Fruit fly (Drosophila melanogaster): Measurements from ENCODE around the gene CG11696.

CG11696 gene

DNA sequence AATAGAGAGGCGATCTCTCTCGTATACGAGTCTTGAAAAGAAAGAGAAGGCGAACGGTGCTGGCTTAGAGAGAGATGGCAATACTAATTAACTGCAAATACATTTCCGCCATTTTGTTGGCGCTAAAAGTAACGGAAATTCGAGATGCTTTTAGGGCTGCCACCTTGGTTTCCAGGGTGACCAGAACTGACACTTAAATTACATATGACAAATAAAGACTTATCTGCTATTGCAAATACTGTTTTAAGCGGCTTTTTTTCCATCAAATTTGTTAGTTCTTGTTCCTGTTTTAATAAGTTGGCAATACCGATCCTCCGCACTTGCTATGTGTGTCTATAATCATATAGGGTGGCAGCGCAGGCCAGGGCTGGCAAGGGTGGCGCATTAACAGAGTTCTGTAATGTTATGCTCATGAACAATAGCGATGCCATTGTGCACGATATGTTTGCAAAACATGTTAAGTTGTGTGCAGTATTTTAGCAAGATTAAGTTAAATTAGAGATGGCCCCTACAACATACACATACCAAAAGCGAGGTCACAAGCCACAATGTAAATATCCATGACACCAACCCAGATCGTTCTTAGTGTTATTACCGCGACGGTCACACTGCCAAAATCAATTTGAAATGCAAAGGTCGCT lies 6.8 kb downstream of the CG11696 start, which contains the start of gene nod (continued):
- TF ChIP-seq odd (GFP tag; optimal IDR thresholded peaks at IDR 0.05) (no peak), Drgx (GFP tag; IDR thresholded peaks at IDR 0.05) (0 out of 2 replicates have a peak, but pooled peaks have one; percentile 22), CG10654 (GFP tag; optimal IDR thresholded peaks at IDR 0.05) (peak; percentile 71), CG6254 (GFP tag; optimal IDR thresholded peaks at IDR 0.05) (no peak), al (GFP tag; IDR thresholded peaks at IDR 0.05) (peak; percentile 47; the same call in 1 of the 2 replicates), chm (GFP tag; IDR thresholded peaks at IDR 0.05) (no peak), kni (GFP tag; optimal IDR thresholded peaks at IDR 0.05) (peak; percentile 35), pzg (GFP tag; optimal IDR thresholded peaks at IDR 0.05) (peak; percentile 97), zen (tag; optimal IDR thresholded peaks at IDR 0.05) (peak; percentile 60)

DNA sequence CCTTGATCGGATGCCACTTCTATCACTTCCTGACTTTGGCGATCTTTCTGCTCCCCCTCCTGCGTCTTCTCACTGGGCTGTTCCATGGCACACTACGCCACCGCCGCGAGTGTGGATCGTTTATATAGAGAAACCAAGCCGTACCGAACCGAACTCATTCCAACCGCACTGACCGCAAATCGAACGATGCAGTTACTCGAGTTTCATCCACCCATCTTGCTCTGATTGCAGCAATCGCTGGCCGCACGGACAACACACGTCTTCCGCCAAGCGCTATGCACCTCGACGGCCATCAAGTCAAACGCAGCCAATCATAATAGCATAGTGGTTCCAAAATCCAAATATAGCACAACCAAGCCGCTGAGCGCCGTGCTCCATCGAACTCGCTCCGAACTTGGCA lies 10.5 kb downstream of the CG11696 start, which contains the start of gene pkm:
pkm (minus strand) TSS at position 101 of the 400 bp plus-strand sequence.
- TF ChIP-seq HmgD (GFP tag; optimal IDR thresholded peaks at IDR 0.05), result no peak
- peak; percentile 32 for TF ChIP-seq Med (GFP tag)

DNA sequence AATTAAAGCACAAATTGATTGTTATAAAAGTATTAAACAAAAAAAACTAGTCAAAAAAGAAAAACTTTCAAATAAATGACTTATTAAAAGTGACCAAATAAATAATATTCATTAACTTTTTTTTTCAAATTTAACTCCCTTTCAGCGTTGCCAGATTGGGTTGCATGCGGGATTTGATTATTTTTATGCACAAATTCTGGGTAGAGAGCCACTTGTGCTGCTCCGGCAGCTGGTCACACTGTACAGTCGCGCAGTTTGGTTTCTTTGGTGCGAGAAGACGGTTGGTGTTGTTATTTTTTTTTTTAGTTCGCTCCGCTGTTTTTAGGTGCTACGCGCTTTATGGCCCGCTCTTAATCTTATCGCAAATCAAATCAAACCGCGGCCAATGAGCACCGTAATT lies 26.1 kb downstream of the CG11696 start, which contains the start of gene rho-4:
rho-4 (plus strand) TSS at position 250 of the 400 bp plus-strand sequence.
- 0 out of 3 replicates have a peak, but pooled peaks have one; percentile 10 for TF ChIP-seq CG6791 (GFP tag; IDR thresholded peaks at IDR 0.05; ENCODE audit: partially characterized antibody)
- 0 out of 3 replicates have a peak, but pooled peaks have one; percentile 12 for TF ChIP-seq CG16813 (GFP tag; IDR thresholded peaks at IDR 0.05; ENCODE audit: partially characterized antibody)
- TF ChIP-seq gfzf (GFP tag; optimal IDR thresholded peaks at IDR 0.05), result peak; percentile 53
- peak; percentile 39 for TF ChIP-seq grn (GFP tag; optimal IDR thresholded peaks at IDR 0.05)
- peak; percentile 20; the same call in 1 of the 2 replicates for TF ChIP-seq vvl (GFP tag; IDR thresholded peaks at IDR 0.05)
- TF ChIP-seq amos (GFP tag; IDR thresholded peaks at IDR 0.05; ENCODE audit: partially characterized antibody), result peak; percentile 45; the same call in 1 of the 2 replicates
- peak; percentile 38; the same call in 2 of the 3 replicates for TF ChIP-seq row (GFP tag; IDR thresholded peaks at IDR 0.05)
- peak; percentile 73 for TF ChIP-seq CG3847 (GFP tag; IDR thresholded peaks at IDR 0.05)
- 0 out of 3 replicates have a peak, but pooled peaks have one; percentile 6 for TF ChIP-seq zfh1 (GFP tag; IDR thresholded peaks at IDR 0.05)
- TF ChIP-seq Gug (GFP tag; IDR thresholded peaks at IDR 0.05), result 0 out of 4 replicates have a peak, but pooled peaks have one; percentile 2
- peak; percentile 36; the same call in 1 of the 2 replicates for TF ChIP-seq CG11085 (GFP tag; IDR thresholded peaks at IDR 0.05)
- peak; percentile 16 for TF ChIP-seq Myb (GFP tag; optimal IDR thresholded peaks at IDR 0.05)
- TF ChIP-seq CG13287 (GFP tag; IDR thresholded peaks at IDR 0.05; ENCODE audit: partially characterized antibody), result peak; percentile 47; the same call in 1 of the 2 replicates
- TF ChIP-seq Rfx (GFP tag; IDR thresholded peaks at IDR 0.05), result peak; percentile 26; the same call in 1 of the 2 replicates
- peak; percentile 45 for TF ChIP-seq Dref (GFP tag; IDR thresholded peaks at IDR 0.05)
- peak; percentile 42 for TF ChIP-seq MBD-R2 (GFP tag; IDR thresholded peaks at IDR 0.05)
- TF ChIP-seq CG32532 (GFP tag; IDR thresholded peaks at IDR 0.05), result peak; percentile 26; the same call in 1 of the 2 replicates
- TF ChIP-seq sob (GFP tag; IDR thresholded peaks at IDR 0.05), result 0 out of 2 replicates have a peak, but pooled peaks have one; percentile 23
- peak; percentile 44 for TF ChIP-seq Jarid2 (GFP tag; optimal IDR thresholded peaks at IDR 0.05)
- TF ChIP-seq CG42726 (GFP tag; IDR thresholded peaks at IDR 0.05; ENCODE audit: partially characterized antibody), result 0 out of 2 replicates have a peak, but pooled peaks have one; percentile 28
- 0 out of 2 replicates have a peak, but pooled peaks have one; percentile 29 for TF ChIP-seq CG32772 (GFP tag; IDR thresholded peaks at IDR 0.05)
- TF ChIP-seq ken (GFP tag; IDR thresholded peaks at IDR 0.05), result 0 out of 3 replicates have a peak, but pooled peaks have one; percentile 20
- peak; percentile 39; the same call in 1 of the 3 replicates for TF ChIP-seq ci (GFP tag; IDR thresholded peaks at IDR 0.05)
- peak; percentile 82 for TF ChIP-seq E2f2 (GFP tag; IDR thresholded peaks at IDR 0.05)
- 0 out of 2 replicates have a peak, but pooled peaks have one; percentile 28 for TF ChIP-seq Scr (GFP tag; IDR thresholded peaks at IDR 0.05; ENCODE audit: partially characterized antibody)

Data from whole organism, embryonic.